Worm (Caenorhabditis elegans) whole organism, L3 larva: ENCODE measurements around the gene C17H12.6.

Source experiments
- ama-1 ChIP-seq: fragments of 150-350 bp; optimal IDR thresholded peaks from 2 replicates; lab custom pipeline; 2018
- ceh-16 ChIP-seq: sonication (generic microtip); optimal IDR thresholded peaks from 2 replicates; lab custom pipeline; 2017; ENCODE audit warnings: missing biosample characterization, missing genetic modification characterization
- egl-27 ChIP-seq: sonication (generic microtip); optimal IDR thresholded peaks from 4 replicates; lab custom pipeline; 2017; ENCODE audit warnings: missing biosample characterization, missing genetic modification reagents, missing genetic modification characterization
- eor-1 ChIP-seq, 2 experiments: fragments of 150-350 bp; optimal IDR thresholded peaks; 2 replicates each; lab custom pipeline; 2014 to 2018; ENCODE audit warnings: missing biosample characterization in 2 of 2, missing genetic modification characterization in 2 of 2
- nhr-11 ChIP-seq: fragments of 150-350 bp; optimal IDR thresholded peaks from 2 replicates; lab custom pipeline; 2014; ENCODE audit warnings: missing biosample characterization, missing genetic modification characterization
- nhr-76 ChIP-seq: fragments of 150-350 bp; sonication (generic microtip); optimal IDR thresholded peaks from 5 replicates; lab custom pipeline; 2014; ENCODE audit warnings: missing biosample characterization, missing genetic modification characterization
- pha-4 ChIP-seq: fragments of 150-350 bp; optimal IDR thresholded peaks from 2 replicates; lab custom pipeline; 2014; ENCODE audit warnings: missing biosample characterization, missing genetic modification reagents, missing genetic modification characterization
- snpc-4 ChIP-seq: fragments of 150-350 bp; optimal IDR thresholded peaks from 2 replicates; lab custom pipeline; 2014; ENCODE audit warnings: missing biosample characterization, missing genetic modification characterization
- tbx-2 ChIP-seq: sonication (generic microtip); optimal IDR thresholded peaks from 2 replicates; lab custom pipeline; 2016; ENCODE audit warnings: mild to moderate bottlenecking, missing genetic modification characterization, missing compliant biosample characterization
- unc-62 ChIP-seq: fragments of 150-350 bp; sonication (generic microtip); optimal IDR thresholded peaks from 4 replicates; lab custom pipeline; 2014; ENCODE audit warnings: missing biosample characterization, missing genetic modification reagents, missing genetic modification characterization
- zag-1 ChIP-seq: fragments of 150-350 bp; optimal IDR thresholded peaks from 2 replicates; lab custom pipeline; 2014; ENCODE audit warnings: missing biosample characterization, missing genetic modification characterization
- ztf-4 ChIP-seq: fragments of 150-350 bp; optimal IDR thresholded peaks from 2 replicates; lab custom pipeline; 2014; ENCODE audit warnings: missing biosample characterization, missing genetic modification characterization

- TF ChIP-seq unc-62 (GFP tag; lab: Kevin White, UChicago): no peak
- TF ChIP-seq snpc-4: no peak
- no peak for TF ChIP-seq zag-1 (tag; lab: Kevin White, UChicago)
- no peak for TF ChIP-seq tbx-2
- TF ChIP-seq nhr-76 (tag; lab: Kevin White, UChicago): no peak
- TF ChIP-seq eor-1 (tag; optimal IDR thresholded peaks at IDR 0.05; lab: Kevin White, UChicago): no peak
- no peak for TF ChIP-seq ztf-4 (tag; lab: Kevin White, UChicago)
- no peak for TF ChIP-seq egl-27 (tag; lab: Kevin White, UChicago)
- TF ChIP-seq nhr-11 (tag; lab: Kevin White, UChicago): no peak
- TF ChIP-seq pha-4 (tag; lab: Kevin White, UChicago): no peak
- TF ChIP-seq ama-1: no peak
- TF ChIP-seq ceh-16 (tag; lab: Kevin White, UChicago): no peak
These were observed 14.5 kb upstream of the C17H12.6 start for ce11 chrIV:6836769-6837168.
